Worm (Caenorhabditis elegans) whole organism, L4 larva: Measurements from ENCODE around the gene mec-7.

ENCODE experiments used
- F49E8.2 ChIP-seq: sonication (generic microtip); optimal IDR thresholded peaks from 2 replicates; lab custom pipeline; 2016; ENCODE audit warnings: missing compliant biosample characterization, mild to moderate bottlenecking, missing genetic modification characterization, borderline replicate concordance
- ceh-28 ChIP-seq: fragments of 150-350 bp; optimal IDR thresholded peaks from 2 replicates; lab custom pipeline; 2014; ENCODE audit warnings: missing biosample characterization, missing genetic modification reagents, missing genetic modification characterization
- ces-1 ChIP-seq: fragments of 150-350 bp; sonication (generic microtip); optimal IDR thresholded peaks from 4 replicates; lab custom pipeline; 2014; ENCODE audit warnings: missing biosample characterization, missing genetic modification reagents, missing genetic modification characterization
- fos-1 ChIP-seq: fragments of 150-350 bp; optimal IDR thresholded peaks from 2 replicates; lab custom pipeline; 2014; ENCODE audit warnings: missing biosample characterization, missing genetic modification characterization
- gei-8 ChIP-seq: fragments of 200-800 bp; sonication (Bioruptor generic); optimal IDR thresholded peaks from 2 replicates; lab custom pipeline; 2018; ENCODE audit warnings: mild to moderate bottlenecking, missing genetic modification characterization, missing compliant biosample characterization
- hlh-11 ChIP-seq: fragments of 200-800 bp; sonication (Bioruptor generic); optimal IDR thresholded peaks from 2 replicates; lab custom pipeline; 2018; ENCODE audit warnings: mild to moderate bottlenecking, missing genetic modification characterization, missing compliant biosample characterization
- lin-1 ChIP-seq: fragments of 200-800 bp; sonication (Bioruptor generic); IDR thresholded peaks from 2 replicates; pipeline ENCODE4 v1.3.6; 2022; ENCODE audit warnings: missing genetic modification reagents, missing genetic modification characterization, missing compliant biosample characterization
- lin-13 ChIP-seq: fragments of 150-350 bp; optimal IDR thresholded peaks from 2 replicates; lab custom pipeline; 2014; ENCODE audit warnings: missing biosample characterization, missing genetic modification reagents, missing genetic modification characterization
- nhr-25 ChIP-seq: sonication (generic microtip); optimal IDR thresholded peaks from 2 replicates; lab custom pipeline; 2017; ENCODE audit warnings: missing genetic modification characterization, mild to moderate bottlenecking, missing compliant biosample characterization, antibody characterized with exemption, moderate library complexity, borderline replicate concordance; ENCODE audit not compliant: insufficient read depth
- nhr-28 ChIP-seq: fragments of 150-350 bp; optimal IDR thresholded peaks from 2 replicates; lab custom pipeline; 2014; ENCODE audit warnings: missing biosample characterization, missing genetic modification characterization
- pha-4 ChIP-seq, 2 experiments: fragments of 150-350 bp in 1 of 2; fragments of 200-800 bp in 1 of 2; sonication (Bioruptor generic) in 1 of 2; IDR thresholded peaks in 1 of 2; optimal IDR thresholded peaks in 1 of 2; 2 replicates each; pipeline versions ENCODE4 v1.3.6 to Lab custom; 2014 to 2022; ENCODE audit warnings: missing genetic modification characterization in 2 of 2, missing genetic modification reagents in 2 of 2, missing biosample characterization in 1 of 2, missing compliant biosample characterization in 1 of 2
- pqm-1 ChIP-seq: sonication (generic microtip); optimal IDR thresholded peaks from 2 replicates; lab custom pipeline; 2017; ENCODE audit warnings: missing biosample characterization, missing genetic modification characterization
- saeg-2 ChIP-seq: fragments of 200-800 bp; sonication (Bioruptor generic); IDR thresholded peaks from 2 replicates; pipeline ENCODE4 v1.3.6; 2022; ENCODE audit warnings: missing genetic modification reagents, missing genetic modification characterization, missing compliant biosample characterization

- TF ChIP-seq ceh-28 (tag; lab: Kevin White, UChicago) = no peak
- TF ChIP-seq F49E8.2 (tag; lab: Kevin White, UChicago) = no peak
- TF ChIP-seq gei-8 (GFP tag; lab: Kevin White, UChicago) = no peak
- TF ChIP-seq hlh-11 (tag; lab: Kevin White, UChicago) = no peak
- TF ChIP-seq ces-1 (GFP tag; lab: Kevin White, UChicago) = no peak
- TF ChIP-seq lin-1 (GFP tag; lab: Robert Waterston, UW) = no peak
- no peak for TF ChIP-seq lin-13 (GFP tag; lab: Kevin White, UChicago)
- no peak for TF ChIP-seq saeg-2 (GFP tag; lab: Robert Waterston, UW)
- no peak for TF ChIP-seq nhr-28 (tag; lab: Kevin White, UChicago)
- no peak for TF ChIP-seq nhr-25 (tag; lab: Kevin White, UChicago)
- TF ChIP-seq pqm-1 (tag; lab: Kevin White, UChicago) = no peak
- no peak for TF ChIP-seq pha-4 (GFP tag; IDR thresholded peaks at IDR 0.05; lab: Robert Waterston, UW)
- no peak for TF ChIP-seq pha-4 (tag; optimal IDR thresholded peaks at IDR 0.05; lab: Kevin White, UChicago)
- TF ChIP-seq fos-1 = no peak
Observed at ce11 chrX:7779527-7780033, 3.1 kb upstream of the mec-7 start, which contains the start of gene ZK154.1.
